Worm (Caenorhabditis elegans): Measurements from ENCODE around the gene col-106.
A peak's percentile ranks its signal among the peaks of the same experiment; 100 is the strongest.

The col-106 gene

ce11 chrIV:1497448-1497847, 36.9 kb upstream of the col-106 start, which contains the start of gene hxk-3 (continued):
- TF ChIP-seq zag-1 (tag; optimal IDR thresholded peaks at IDR 0.05) (no peak), unc-130 (GFP tag; optimal IDR thresholded peaks at IDR 0.05) (no peak), lim-7 (GFP tag; IDR thresholded peaks at IDR 0.05) (no peak), lin-38 (GFP tag; IDR thresholded peaks at IDR 0.05) (peak; percentile 72), fkh-10 (GFP tag; optimal IDR thresholded peaks at IDR 0.05) (peak; percentile 31), hif-1 (tag; optimal IDR thresholded peaks at IDR 0.05) (peak; percentile 28 to 96), lin-39 (tag; optimal IDR thresholded peaks at IDR 0.05) (no peak), lin-13 (GFP tag; optimal IDR thresholded peaks at IDR 0.05) (peak; percentile 44), unc-62 (GFP tag; optimal IDR thresholded peaks at IDR 0.05 in 1 of 2) (peak in 1 of 2 experiments; percentile 73), unc-62 (tag; optimal IDR thresholded peaks at IDR 0.05) (no peak), nhr-28 (tag; optimal IDR thresholded peaks at IDR 0.05) (peak; percentile 19), F44E2.7 (GFP tag; IDR thresholded peaks at IDR 0.05) (no peak), cey-2 (tag; optimal IDR thresholded peaks at IDR 0.05; ENCODE audit: borderline replicate concordance, insufficient read depth) (no peak), T26A8.4 (GFP tag; IDR thresholded peaks at IDR 0.05) (peak; percentile 12; the same call in 1 of the 2 replicates), ctbp-1 (GFP tag; IDR thresholded peaks at IDR 0.05) (no peak), pqm-1 (tag; optimal IDR thresholded peaks at IDR 0.05) (no peak), saeg-2 (GFP tag; IDR thresholded peaks at IDR 0.05) (no peak), dmd-8 (GFP tag; IDR thresholded peaks at IDR 0.05) (no peak), snpc-1.2 (GFP tag; IDR thresholded peaks at IDR 0.05) (no peak), unc-39 (tag; optimal IDR thresholded peaks at IDR 0.05) (no peak), vab-7 (GFP tag; IDR thresholded peaks at IDR 0.05) (no peak), nhr-6 (tag; optimal IDR thresholded peaks at IDR 0.05) (peak; percentile 77), skn-1 (tag; optimal IDR thresholded peaks at IDR 0.05) (no peak), ceh-20 (GFP tag; IDR thresholded peaks at IDR 0.05) (0 out of 2 replicates have a peak, but pooled peaks have one; percentile 24), spr-1 (tag; optimal IDR thresholded peaks at IDR 0.05) (peak; percentile 2)

DNA sequence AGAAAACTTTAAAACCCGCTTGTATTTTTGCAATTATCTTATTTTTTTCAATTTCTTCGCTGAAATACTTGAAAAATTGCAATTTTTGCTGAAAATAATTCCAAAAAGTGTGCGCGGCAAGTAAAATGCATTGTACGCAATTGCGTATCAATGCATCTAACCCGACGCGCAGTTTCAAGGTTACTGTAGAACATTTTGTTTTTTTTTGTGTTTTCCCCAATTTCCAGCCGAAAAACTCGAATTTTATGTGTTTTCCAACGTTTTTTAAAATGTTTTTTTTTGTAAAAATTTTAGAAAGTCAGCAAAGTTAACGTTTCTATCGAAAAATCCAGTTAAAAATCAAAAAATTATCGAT, 36.1 kb upstream of the col-106 start:
- TF ChIP-seq rbr-2 (tag; optimal IDR thresholded peaks at IDR 0.05) (no peak), unc-62 (GFP tag; optimal IDR thresholded peaks at IDR 0.05 in 1 of 2) (peak in 1 of 2 experiments; percentile 14), unc-62 (tag; optimal IDR thresholded peaks at IDR 0.05) (no peak)

DNA sequence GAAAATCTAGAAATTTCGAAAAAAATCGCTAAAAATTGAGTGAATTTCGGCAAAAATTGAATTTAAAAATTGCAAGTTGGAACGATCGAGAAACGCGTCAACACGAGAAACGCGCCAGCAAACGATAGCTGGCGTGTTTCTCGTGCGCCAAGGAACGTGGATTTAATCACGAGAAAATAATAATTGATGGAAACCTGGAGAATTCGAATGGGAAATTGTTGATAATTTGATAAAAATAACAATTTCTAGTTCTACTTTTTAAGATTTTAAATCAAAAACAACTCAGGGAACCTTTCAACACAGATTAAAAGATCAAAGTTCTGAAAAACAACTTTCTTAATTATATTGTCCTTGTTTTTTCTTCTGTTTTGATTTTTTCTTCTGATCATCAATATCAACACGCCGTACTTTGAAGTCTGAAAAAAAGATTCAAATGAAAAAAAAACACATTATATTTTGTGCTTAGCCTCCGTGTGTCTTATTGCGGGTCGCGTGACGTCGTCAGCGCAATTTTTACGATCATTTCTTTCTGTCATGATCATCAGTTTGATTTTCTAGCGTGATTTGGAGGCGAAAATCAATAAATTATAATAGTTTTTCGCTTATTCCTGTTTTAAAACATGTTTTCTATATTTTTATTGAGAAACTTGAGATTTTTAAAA, 35.6 kb upstream of the col-106 start, which contains the start of gene npp-20:
Gene npp-20, minus strand, starts transcription at position 6 of the 662 bp plus-strand sequence.
- TF ChIP-seq dmd-8 (GFP tag; IDR thresholded peaks at IDR 0.05) (no peak), ctbp-1 (GFP tag; IDR thresholded peaks at IDR 0.05) (no peak), ZK546.5 (tag; optimal IDR thresholded peaks at IDR 0.05) (no peak), nhr-111 (GFP tag; optimal IDR thresholded peaks at IDR 0.05) (no peak), tag-97 (GFP tag; IDR thresholded peaks at IDR 0.05) (no peak), mxl-2 (GFP tag; conservative IDR thresholded peaks at IDR 0.05) (no peak), R02D3.7 (tag; optimal IDR thresholded peaks at IDR 0.05) (no peak), sdz-12 (GFP tag; optimal IDR thresholded peaks at IDR 0.05) (no peak), aha-1 (tag) (peak; percentile 99), hif-1 (tag; optimal IDR thresholded peaks at IDR 0.05) (no peak), lsy-2 (tag; optimal IDR thresholded peaks at IDR 0.05) (peak in 1 of 2 experiments; percentile 68), nhr-42 (GFP tag; IDR thresholded peaks at IDR 0.05) (no peak), ZK337.2 (GFP tag; IDR thresholded peaks at IDR 0.05) (no peak), ztf-11 (tag; optimal IDR thresholded peaks at IDR 0.05) (no peak), rbr-2 (tag; optimal IDR thresholded peaks at IDR 0.05) (peak; percentile 40), zip-2 (tag; optimal IDR thresholded peaks at IDR 0.05) (no peak), fos-1 (tag; optimal IDR thresholded peaks at IDR 0.05) (no peak), ceh-82 (tag; optimal IDR thresholded peaks at IDR 0.05) (no peak), tra-1 (GFP tag; IDR thresholded peaks at IDR 0.05) (no peak), ztf-7 (tag; optimal IDR thresholded peaks at IDR 0.05) (no peak), Y5F2A.4 (GFP tag; optimal IDR thresholded peaks at IDR 0.05) (no peak), nhr-102 (tag; optimal IDR thresholded peaks at IDR 0.05) (peak; percentile 41), set-16 (GFP tag; IDR thresholded peaks at IDR 0.05) (no peak), pqm-1 (tag; optimal IDR thresholded peaks at IDR 0.05) (no peak), nhr-77 (tag; optimal IDR thresholded peaks at IDR 0.05) (no peak), ceh-32 (tag; optimal IDR thresholded peaks at IDR 0.05; ENCODE audit: poor library complexity) (no peak), dmd-9 (GFP tag; IDR thresholded peaks at IDR 0.05) (no peak), spr-3 (GFP tag; optimal IDR thresholded peaks at IDR 0.05) (no peak), nhr-76 (tag; optimal IDR thresholded peaks at IDR 0.05) (no peak)

Data from whole organism, L4 larva.